5 worm cellular contexts compared by ENCODE assay signal in genomic region chrIV:5344168-5344567, ce11.
TF ChIP-seq lines count a peak whose summit lies in the region.

No protein-coding gene starts in this region.

TF ChIP-seq in whole organism, L1 larva, 84 proteins besides CTCF, POLR2A, EP300 and RAD21 (continues in another document):
- no peak for TF ChIP-seq pqm-1 (tag; optimal IDR thresholded peaks at IDR 0.05; lab: Kevin White, UChicago)
- peak in 1 of 2 experiments; percentile 65 for TF ChIP-seq lin-35 (GFP tag; optimal IDR thresholded peaks at IDR 0.05; lab: Kevin White, UChicago)
- TF ChIP-seq nhr-20 (tag; optimal IDR thresholded peaks at IDR 0.05; lab: Kevin White, UChicago), result no peak
- no peak for TF ChIP-seq nhr-237 (tag; optimal IDR thresholded peaks at IDR 0.05; lab: Kevin White, UChicago)
- peak; percentile 10 for TF ChIP-seq xbp-1 (tag; optimal IDR thresholded peaks at IDR 0.05; lab: Kevin White, UChicago)
- TF ChIP-seq snu-23 (GFP tag; optimal IDR thresholded peaks at IDR 0.05; lab: Kevin White, UChicago), result peak; percentile 21
- no peak for TF ChIP-seq sup-37 (GFP tag; optimal IDR thresholded peaks at IDR 0.05; lab: Kevin White, UChicago)
- no peak for TF ChIP-seq egl-13 (tag; optimal IDR thresholded peaks at IDR 0.05; lab: Kevin White, UChicago)
- TF ChIP-seq nhr-85 (tag; lab: Kevin White, UChicago), result peak; percentile 55
- no peak for TF ChIP-seq swsn-7 (tag; optimal IDR thresholded peaks at IDR 0.05; lab: Kevin White, UChicago)
- no peak for TF ChIP-seq snpc-4 (tag; optimal IDR thresholded peaks at IDR 0.05; lab: Kevin White, UChicago)
- no peak for TF ChIP-seq lin-15B (tag; optimal IDR thresholded peaks at IDR 0.05; lab: Kevin White, UChicago)
- peak; percentile 52 for TF ChIP-seq nhr-90 (tag; optimal IDR thresholded peaks at IDR 0.05; lab: Kevin White, UChicago; ENCODE audit: poor library complexity)
- no peak for TF ChIP-seq nhr-19 (GFP tag; conservative IDR thresholded peaks at IDR 0.05; lab: Robert Waterston, UW)
- TF ChIP-seq efl-1 (optimal IDR thresholded peaks at IDR 0.05; lab: Kevin White, UChicago), result no peak
- peak in 1 of 2 experiments; percentile 34 for TF ChIP-seq efl-1 (GFP tag; optimal IDR thresholded peaks at IDR 0.05 in 1 of 2; lab: Kevin White, UChicago)
- no peak for TF ChIP-seq lin-14 (GFP tag; optimal IDR thresholded peaks at IDR 0.05; lab: Kevin White, UChicago)
- peak; percentile 18 for TF ChIP-seq nhr-71 (tag; optimal IDR thresholded peaks at IDR 0.05; lab: Kevin White, UChicago)
- no peak for TF ChIP-seq egl-27 (tag; optimal IDR thresholded peaks at IDR 0.05; lab: Kevin White, UChicago)

TF ChIP-seq in whole organism, L2 larva, 48 proteins besides CTCF, POLR2A, EP300 and RAD21 (continues in another document):
- no peak for TF ChIP-seq ztf-1 (GFP tag; conservative IDR thresholded peaks at IDR 0.05; lab: Robert Waterston, UW)
- TF ChIP-seq Y55F3AM.14 (GFP tag; optimal IDR thresholded peaks at IDR 0.05; lab: Kevin White, UChicago), result no peak
- no peak for TF ChIP-seq alr-1 (tag; optimal IDR thresholded peaks at IDR 0.05; lab: Kevin White, UChicago)
- no peak for TF ChIP-seq sem-4 (tag; optimal IDR thresholded peaks at IDR 0.05; lab: Kevin White, UChicago)
- TF ChIP-seq lin-13 (GFP tag; optimal IDR thresholded peaks at IDR 0.05; lab: Kevin White, UChicago), result peak; percentile 24
- peak; percentile 13 for TF ChIP-seq fos-1 (tag; optimal IDR thresholded peaks at IDR 0.05; lab: Kevin White, UChicago)
- no peak for TF ChIP-seq unc-62 (GFP tag; optimal IDR thresholded peaks at IDR 0.05; lab: Kevin White, UChicago)
- TF ChIP-seq sma-3 (GFP tag; optimal IDR thresholded peaks at IDR 0.05; lab: Kevin White, UChicago), result peak; percentile 60
- TF ChIP-seq sma-9 (GFP tag; optimal IDR thresholded peaks at IDR 0.05; lab: Kevin White, UChicago), result no peak
- no peak for TF ChIP-seq sma-9 (tag; optimal IDR thresholded peaks at IDR 0.05; lab: Kevin White, UChicago)
- TF ChIP-seq nhr-25 (tag; optimal IDR thresholded peaks at IDR 0.05; lab: Kevin White, UChicago), result no peak
- no peak for TF ChIP-seq gmeb-1 (tag; optimal IDR thresholded peaks at IDR 0.05; lab: Kevin White, UChicago)
- TF ChIP-seq unc-55 (GFP tag; optimal IDR thresholded peaks at IDR 0.05; lab: Kevin White, UChicago), result no peak
- no peak for TF ChIP-seq R02D3.7 (tag; optimal IDR thresholded peaks at IDR 0.05; lab: Kevin White, UChicago)
- no peak for TF ChIP-seq nhr-12 (tag; optimal IDR thresholded peaks at IDR 0.05; lab: Kevin White, UChicago)
- TF ChIP-seq crh-2 (tag; optimal IDR thresholded peaks at IDR 0.05; lab: Kevin White, UChicago), result peak; percentile 48
- no peak for TF ChIP-seq mbf-1 (tag; optimal IDR thresholded peaks at IDR 0.05; lab: Kevin White, UChicago)
- TF ChIP-seq nhr-6 (tag; optimal IDR thresholded peaks at IDR 0.05; lab: Kevin White, UChicago), result no peak
- no peak for TF ChIP-seq unc-39 (tag; optimal IDR thresholded peaks at IDR 0.05; lab: Kevin White, UChicago)
- TF ChIP-seq lin-11 (tag; optimal IDR thresholded peaks at IDR 0.05; lab: Kevin White, UChicago), result no peak

TF ChIP-seq in whole organism, L3 larva, 47 proteins besides CTCF, POLR2A, EP300 and RAD21:
- TF ChIP-seq fkh-2 (tag; optimal IDR thresholded peaks at IDR 0.05; lab: Kevin White, UChicago), result no peak
- peak; percentile 22 for TF ChIP-seq pqm-1 (tag; optimal IDR thresholded peaks at IDR 0.05; lab: Kevin White, UChicago)
- peak; percentile 30 for TF ChIP-seq elt-2 (tag; optimal IDR thresholded peaks at IDR 0.05; lab: Kevin White, UChicago)
- TF ChIP-seq nhr-43 (tag; optimal IDR thresholded peaks at IDR 0.05; lab: Kevin White, UChicago; ENCODE audit: poor library complexity, severe bottlenecking), result peak; percentile 17
- TF ChIP-seq nfya-1 (tag; optimal IDR thresholded peaks at IDR 0.05; lab: Kevin White, UChicago; ENCODE audit: insufficient read depth), result peak; percentile 13

TF ChIP-seq in whole organism, L4 larva, 104 proteins besides CTCF, POLR2A, EP300 and RAD21 (continues in another document):
- TF ChIP-seq zag-1 (tag; optimal IDR thresholded peaks at IDR 0.05; lab: Kevin White, UChicago) (no peak), D1046.2 (GFP tag; IDR thresholded peaks at IDR 0.05; lab: Robert Waterston, UW) (no peak), lin-29 (GFP tag; IDR thresholded peaks at IDR 0.05; lab: Robert Waterston, UW) (no peak), unc-39 (tag; optimal IDR thresholded peaks at IDR 0.05; lab: Kevin White, UChicago) (no peak), dmd-8 (GFP tag; IDR thresholded peaks at IDR 0.05; lab: Robert Waterston, UW) (no peak), saeg-2 (GFP tag; IDR thresholded peaks at IDR 0.05; lab: Robert Waterston, UW) (no peak), spr-1 (tag; optimal IDR thresholded peaks at IDR 0.05; lab: Kevin White, UChicago) (no peak), lir-3 (tag; optimal IDR thresholded peaks at IDR 0.05; lab: Kevin White, UChicago) (no peak), egl-43 (GFP tag; IDR thresholded peaks at IDR 0.05; lab: Robert Waterston, UW) (no peak), unc-62 (GFP tag; optimal IDR thresholded peaks at IDR 0.05 in 1 of 2; lab: Kevin White, UChicago) (peak in 1 of 2 experiments; percentile 53), unc-62 (tag; optimal IDR thresholded peaks at IDR 0.05; lab: Kevin White, UChicago) (no peak), zfp-3 (GFP tag; conservative IDR thresholded peaks at IDR 0.05; lab: Robert Waterston, UW) (no peak), ceh-44 (GFP tag; IDR thresholded peaks at IDR 0.05; lab: Robert Waterston, UW) (peak; percentile 64; the same call in 1 of the 2 replicates), attf-4 (tag; optimal IDR thresholded peaks at IDR 0.05; lab: Kevin White, UChicago) (no peak), nhr-28 (tag; optimal IDR thresholded peaks at IDR 0.05; lab: Kevin White, UChicago) (no peak), lsy-2 (tag; optimal IDR thresholded peaks at IDR 0.05; lab: Kevin White, UChicago) (no peak), T26A8.4 (GFP tag; IDR thresholded peaks at IDR 0.05; lab: Robert Waterston, UW) (0 out of 2 replicates have a peak, but pooled peaks have one; percentile 29), mes-2 (tag; optimal IDR thresholded peaks at IDR 0.05; lab: Kevin White, UChicago; ENCODE audit: poor library complexity, severe bottlenecking) (no peak), aha-1 (tag; lab: Kevin White, UChicago) (peak; percentile 87), F10B5.3 (tag; optimal IDR thresholded peaks at IDR 0.05; lab: Kevin White, UChicago) (no peak), Y75B8A.6 (GFP tag; IDR thresholded peaks at IDR 0.05; lab: Robert Waterston, UW) (0 out of 2 replicates have a peak, but pooled peaks have one; percentile 48), mdl-1 (tag; optimal IDR thresholded peaks at IDR 0.05; lab: Kevin White, UChicago) (no peak), cey-2 (tag; optimal IDR thresholded peaks at IDR 0.05; lab: Kevin White, UChicago; ENCODE audit: borderline replicate concordance, insufficient read depth) (no peak), zip-2 (tag; optimal IDR thresholded peaks at IDR 0.05; lab: Kevin White, UChicago) (no peak), nhr-11 (tag; optimal IDR thresholded peaks at IDR 0.05; lab: Kevin White, UChicago) (no peak), jun-1 (tag; optimal IDR thresholded peaks at IDR 0.05; lab: Kevin White, UChicago) (no peak), hif-1 (tag; optimal IDR thresholded peaks at IDR 0.05; lab: Kevin White, UChicago) (no peak)

TF ChIP-seq in whole organism, young adult, 124 proteins besides CTCF, POLR2A, EP300 and RAD21:
- TF ChIP-seq attf-6 (GFP tag; IDR thresholded peaks at IDR 0.05; lab: Robert Waterston, UW), result peak; percentile 46; the same call in 1 of the 2 replicates
- TF ChIP-seq ztf-18 (tag; optimal IDR thresholded peaks at IDR 0.05; lab: Kevin White, UChicago), result peak; percentile 30
- TF ChIP-seq Y53G8AR.9 (GFP tag; conservative IDR thresholded peaks at IDR 0.05; lab: Robert Waterston, UW), result no peak
- peak; percentile 36 for TF ChIP-seq snpc-1.3 (tag; optimal IDR thresholded peaks at IDR 0.05; lab: Kevin White, UChicago; ENCODE audit: insufficient read depth)
- TF ChIP-seq tbp1 (GFP tag; optimal IDR thresholded peaks at IDR 0.05; lab: Kevin White, UChicago), result peak; percentile 87
- TF ChIP-seq atf-7 (tag; optimal IDR thresholded peaks at IDR 0.05; lab: Kevin White, UChicago), result peak; percentile 0
- TF ChIP-seq lin-54 (GFP tag; optimal IDR thresholded peaks at IDR 0.05; lab: Kevin White, UChicago), result peak; percentile 41
- TF ChIP-seq nhr-80 (tag; optimal IDR thresholded peaks at IDR 0.05; lab: Kevin White, UChicago), result peak; percentile 21
- peak; percentile 4 for TF ChIP-seq nhr-90 (tag; optimal IDR thresholded peaks at IDR 0.05; lab: Kevin White, UChicago)
- TF ChIP-seq ZK185.1 (tag; optimal IDR thresholded peaks at IDR 0.05; lab: Kevin White, UChicago; ENCODE audit: poor library complexity, severe bottlenecking), result no peak
- no peak for TF ChIP-seq attf-5 (GFP tag; optimal IDR thresholded peaks at IDR 0.05; lab: Kevin White, UChicago)
- peak; percentile 47 for TF ChIP-seq die-1 (tag; optimal IDR thresholded peaks at IDR 0.05; lab: Kevin White, UChicago)
- TF ChIP-seq nfyb-1 (GFP tag; IDR thresholded peaks at IDR 0.05; lab: Robert Waterston, UW), result 0 out of 2 replicates have a peak, but pooled peaks have one; percentile 36
- peak; percentile 42 for TF ChIP-seq him-1 (tag; optimal IDR thresholded peaks at IDR 0.05; lab: Kevin White, UChicago)
- TF ChIP-seq D2030.7 (GFP tag; IDR thresholded peaks at IDR 0.05; lab: Robert Waterston, UW), result peak; percentile 45; the same call in 1 of the 2 replicates
- TF ChIP-seq lin-40 (tag; optimal IDR thresholded peaks at IDR 0.05; lab: Kevin White, UChicago), result no peak
- peak; percentile 55 for TF ChIP-seq rpc-1 (optimal IDR thresholded peaks at IDR 0.05; lab: Kevin White, UChicago)
- peak; percentile 79 for TF ChIP-seq rpc-1 (tag; optimal IDR thresholded peaks at IDR 0.05; lab: Kevin White, UChicago)
- peak; percentile 45 for TF ChIP-seq F23B12.7 (tag; optimal IDR thresholded peaks at IDR 0.05; lab: Kevin White, UChicago; ENCODE audit: insufficient read depth)
- TF ChIP-seq unc-130 (GFP tag; optimal IDR thresholded peaks at IDR 0.05; lab: Kevin White, UChicago), result no peak
- no peak for TF ChIP-seq pha-4 (tag; optimal IDR thresholded peaks at IDR 0.05; lab: Kevin White, UChicago)
- TF ChIP-seq B0261.1 (tag; optimal IDR thresholded peaks at IDR 0.05; lab: Kevin White, UChicago), result peak; percentile 68
- 0 out of 2 replicates have a peak, but pooled peaks have one; percentile 24 for TF ChIP-seq Y95B8A.8 (GFP tag; IDR thresholded peaks at IDR 0.05; lab: Robert Waterston, UW)
- TF ChIP-seq snpc-1.1 (tag; optimal IDR thresholded peaks at IDR 0.05; lab: Kevin White, UChicago; ENCODE audit: insufficient read depth), result peak; percentile 87
- no peak for TF ChIP-seq somi-1 (GFP tag; optimal IDR thresholded peaks at IDR 0.05; lab: Kevin White, UChicago)
- TF ChIP-seq hlh-26 (GFP tag; conservative IDR thresholded peaks at IDR 0.05; lab: Robert Waterston, UW), result no peak
- 0 out of 2 replicates have a peak, but pooled peaks have one; percentile 53 for TF ChIP-seq pbrm-1 (GFP tag; IDR thresholded peaks at IDR 0.05; lab: Robert Waterston, UW)
- peak; percentile 83 for TF ChIP-seq snpc-4 (GFP tag; optimal IDR thresholded peaks at IDR 0.05; lab: Kevin White, UChicago)
- peak; percentile 71 to 93 (median 90) for TF ChIP-seq snpc-4 (tag; optimal IDR thresholded peaks at IDR 0.05; lab: Kevin White, UChicago)
